ENCODE assay signal across 5 worm cellular contexts in the genomic region with DNA sequence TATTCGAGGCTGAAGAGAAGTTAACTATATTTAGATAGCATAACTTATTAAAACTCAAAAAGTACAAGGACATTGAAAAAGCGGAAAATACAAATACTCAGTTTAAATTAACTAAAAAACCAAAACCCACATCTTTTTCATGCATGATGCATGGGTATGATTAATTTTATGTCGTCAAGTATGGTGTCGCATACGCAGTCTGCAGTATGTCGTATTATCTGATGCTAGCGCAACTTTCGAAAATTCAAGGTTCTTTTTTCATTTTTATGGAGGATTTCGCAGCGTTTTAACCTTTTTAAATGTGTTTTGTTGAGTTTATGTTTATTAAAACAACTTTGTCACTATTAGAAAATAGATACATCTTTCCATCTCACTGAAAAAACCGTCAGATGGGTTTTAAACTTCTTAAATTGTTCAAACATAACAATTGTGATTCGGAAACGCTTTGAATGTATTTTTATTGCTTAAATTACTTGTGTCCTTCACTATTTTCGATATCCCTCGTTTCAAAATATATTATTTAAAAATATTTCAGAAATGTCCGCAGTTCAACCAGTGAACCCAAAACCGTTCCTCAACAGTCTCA.
TF ChIP-seq lines count a peak whose summit lies in the region.

A gene (plus strand): TSS at position 536 of the 586 bp plus-strand sequence.

TF ChIP-seq in whole organism, L1 larva, 84 proteins besides CTCF, POLR2A, EP300 and RAD21 (continues in another document):
- TF ChIP-seq efl-1 (optimal IDR thresholded peaks at IDR 0.05; lab: Kevin White, UChicago) (peak; percentile 35 to 57), efl-1 (GFP tag; optimal IDR thresholded peaks at IDR 0.05 in 1 of 2; lab: Kevin White, UChicago) (peak; percentile 65 to 94), sox-4 (tag; optimal IDR thresholded peaks at IDR 0.05; lab: Kevin White, UChicago) (no peak), ceh-82 (tag; optimal IDR thresholded peaks at IDR 0.05; lab: Kevin White, UChicago) (peak in 1 of 3 experiments; percentile 11), egl-13 (tag; optimal IDR thresholded peaks at IDR 0.05; lab: Kevin White, UChicago) (no peak), dpl-1 (GFP tag; optimal IDR thresholded peaks at IDR 0.05; lab: Kevin White, UChicago) (peak; percentile 32 to 64 (median 47)), nhr-28 (tag; optimal IDR thresholded peaks at IDR 0.05; lab: Kevin White, UChicago) (no peak), F16B12.6 (tag; optimal IDR thresholded peaks at IDR 0.05; lab: Kevin White, UChicago) (peak; percentile 81), Y116A8C.19 (tag; optimal IDR thresholded peaks at IDR 0.05; lab: Kevin White, UChicago; ENCODE audit: borderline replicate concordance) (no peak), nhr-20 (tag; optimal IDR thresholded peaks at IDR 0.05; lab: Kevin White, UChicago) (no peak), jun-1 (tag; optimal IDR thresholded peaks at IDR 0.05; lab: Kevin White, UChicago) (no peak), blmp-1 (tag; optimal IDR thresholded peaks at IDR 0.05; lab: Kevin White, UChicago) (peak; percentile 35), hlh-4 (tag; optimal IDR thresholded peaks at IDR 0.05; lab: Kevin White, UChicago) (no peak), nhr-71 (tag; optimal IDR thresholded peaks at IDR 0.05; lab: Kevin White, UChicago) (peak; percentile 9), lin-35 (GFP tag; optimal IDR thresholded peaks at IDR 0.05; lab: Kevin White, UChicago) (peak; percentile 55 to 60), lsy-2 (tag; optimal IDR thresholded peaks at IDR 0.05; lab: Kevin White, UChicago) (peak; percentile 19 to 65)

TF ChIP-seq in whole organism, L2 larva, 48 proteins besides CTCF, POLR2A, EP300 and RAD21:
- TF ChIP-seq mdl-1 (tag; optimal IDR thresholded peaks at IDR 0.05; lab: Kevin White, UChicago) (no peak), lsy-2 (tag; optimal IDR thresholded peaks at IDR 0.05; lab: Kevin White, UChicago) (peak in 1 of 2 experiments; percentile 59), aly-2 (tag; optimal IDR thresholded peaks at IDR 0.05; lab: Kevin White, UChicago) (no peak), egl-27 (tag; optimal IDR thresholded peaks at IDR 0.05; lab: Kevin White, UChicago) (no peak), crh-2 (tag; optimal IDR thresholded peaks at IDR 0.05; lab: Kevin White, UChicago) (no peak), lin-13 (GFP tag; optimal IDR thresholded peaks at IDR 0.05; lab: Kevin White, UChicago) (peak; percentile 27), nhr-129 (tag; optimal IDR thresholded peaks at IDR 0.05; lab: Kevin White, UChicago) (peak; percentile 25), lin-11 (tag; optimal IDR thresholded peaks at IDR 0.05; lab: Kevin White, UChicago) (no peak), sma-9 (GFP tag; optimal IDR thresholded peaks at IDR 0.05; lab: Kevin White, UChicago) (no peak), sma-9 (tag; optimal IDR thresholded peaks at IDR 0.05; lab: Kevin White, UChicago) (no peak), C34F6.9 (tag; optimal IDR thresholded peaks at IDR 0.05; lab: Kevin White, UChicago) (peak; percentile 26)

TF ChIP-seq in whole organism, L3 larva, 47 proteins besides CTCF, POLR2A, EP300 and RAD21:
- TF ChIP-seq hmg-11 (tag; optimal IDR thresholded peaks at IDR 0.05; lab: Kevin White, UChicago) = peak; percentile 31
- no peak for TF ChIP-seq lin-39 (tag; optimal IDR thresholded peaks at IDR 0.05; lab: Kevin White, UChicago)
- peak; percentile 40 for TF ChIP-seq nfya-1 (tag; optimal IDR thresholded peaks at IDR 0.05; lab: Kevin White, UChicago; ENCODE audit: insufficient read depth)
- TF ChIP-seq nhr-43 (tag; optimal IDR thresholded peaks at IDR 0.05; lab: Kevin White, UChicago; ENCODE audit: poor library complexity, severe bottlenecking) = no peak
- TF ChIP-seq lsy-12 (tag; optimal IDR thresholded peaks at IDR 0.05; lab: Kevin White, UChicago) = no peak
TF ChIP-seq in whole organism, L3 larva: peak in this region for 2.

TF ChIP-seq in whole organism, L4 larva, 104 proteins besides CTCF, POLR2A, EP300 and RAD21:
- no peak for TF ChIP-seq daf-16 (GFP tag; optimal IDR thresholded peaks at IDR 0.05; lab: Kevin White, UChicago)
- peak; percentile 10 for TF ChIP-seq daf-16 (tag; optimal IDR thresholded peaks at IDR 0.05; lab: Kevin White, UChicago)
- TF ChIP-seq mep-1 (tag; optimal IDR thresholded peaks at IDR 0.05; lab: Kevin White, UChicago) = no peak
- peak in 1 of 2 experiments; percentile 46 for TF ChIP-seq lsy-2 (tag; optimal IDR thresholded peaks at IDR 0.05; lab: Kevin White, UChicago)
- no peak for TF ChIP-seq mxl-3 (GFP tag; optimal IDR thresholded peaks at IDR 0.05; lab: Kevin White, UChicago)
- no peak for TF ChIP-seq lir-3 (tag; optimal IDR thresholded peaks at IDR 0.05; lab: Kevin White, UChicago)
- TF ChIP-seq lin-13 (GFP tag; optimal IDR thresholded peaks at IDR 0.05; lab: Kevin White, UChicago) = no peak
- no peak for TF ChIP-seq duxl-1 (tag; optimal IDR thresholded peaks at IDR 0.05; lab: Kevin White, UChicago; ENCODE audit: poor library complexity)
- no peak for TF ChIP-seq nhr-28 (tag; optimal IDR thresholded peaks at IDR 0.05; lab: Kevin White, UChicago)
- peak; percentile 48 for TF ChIP-seq mes-2 (tag; optimal IDR thresholded peaks at IDR 0.05; lab: Kevin White, UChicago; ENCODE audit: poor library complexity, severe bottlenecking)
- no peak for TF ChIP-seq lin-39 (tag; optimal IDR thresholded peaks at IDR 0.05; lab: Kevin White, UChicago)
- TF ChIP-seq dpl-1 (GFP tag; optimal IDR thresholded peaks at IDR 0.05; lab: Kevin White, UChicago) = peak; percentile 29
- TF ChIP-seq daf-8 (GFP tag; IDR thresholded peaks at IDR 0.05; lab: Robert Waterston, UW) = no peak

TF ChIP-seq in whole organism, late embryonic, 69 proteins besides CTCF, POLR2A, EP300 and RAD21:
- TF ChIP-seq ceh-14 (tag; optimal IDR thresholded peaks at IDR 0.05; lab: Kevin White, UChicago) = no peak
- peak; percentile 11 for TF ChIP-seq unc-42 (tag; optimal IDR thresholded peaks at IDR 0.05; lab: Kevin White, UChicago)
